Worm (Caenorhabditis elegans): ENCODE data around the gene K12H6.8.
A peak's percentile ranks its signal among the peaks of the same experiment; 100 is the strongest.

The K12H6.8 gene

ce11 chrII:2832098-2832497 is 4.4 kb downstream of the K12H6.8 start:
- TF ChIP-seq lsy-2 (tag; optimal IDR thresholded peaks at IDR 0.05) (peak in 1 of 2 experiments; percentile 38), php-3 (GFP tag; IDR thresholded peaks at IDR 0.05) (no peak), snpc-4 (tag; optimal IDR thresholded peaks at IDR 0.05) (no peak), hlh-11 (tag; optimal IDR thresholded peaks at IDR 0.05) (peak; percentile 9), Y5F2A.4 (GFP tag; optimal IDR thresholded peaks at IDR 0.05) (no peak), dmd-6 (GFP tag; IDR thresholded peaks at IDR 0.05) (peak; percentile 22; the same call in 1 of the 2 replicates), ztf-11 (tag; optimal IDR thresholded peaks at IDR 0.05) (no peak), arid-1 (GFP tag; conservative IDR thresholded peaks at IDR 0.05) (no peak), mxl-3 (GFP tag; optimal IDR thresholded peaks at IDR 0.05) (no peak), nhr-6 (tag; optimal IDR thresholded peaks at IDR 0.05) (peak; percentile 25), pha-4 (GFP tag; IDR thresholded peaks at IDR 0.05) (no peak), pha-4 (tag; optimal IDR thresholded peaks at IDR 0.05) (peak; percentile 50), daf-16 (GFP tag; optimal IDR thresholded peaks at IDR 0.05) (peak in 1 of 2 experiments; percentile 11), daf-16 (tag; optimal IDR thresholded peaks at IDR 0.05) (peak; percentile 40), ztf-7 (tag; optimal IDR thresholded peaks at IDR 0.05) (no peak), nhr-28 (tag; optimal IDR thresholded peaks at IDR 0.05) (peak; percentile 53), aha-1 (tag) (peak; percentile 36)

- TF ChIP-seq lin-13 (GFP tag; optimal IDR thresholded peaks at IDR 0.05), result no peak
- no peak for TF ChIP-seq nhr-76 (tag; optimal IDR thresholded peaks at IDR 0.05)
- no peak for TF ChIP-seq lin-29 (GFP tag; IDR thresholded peaks at IDR 0.05)
- TF ChIP-seq nhr-10 (tag; optimal IDR thresholded peaks at IDR 0.05), result no peak
- TF ChIP-seq dve-1 (tag; optimal IDR thresholded peaks at IDR 0.05; ENCODE audit: insufficient read depth), result no peak
- TF ChIP-seq php-3 (GFP tag; IDR thresholded peaks at IDR 0.05), result 0 out of 2 replicates have a peak, but pooled peaks have one; percentile 11
- no peak for TF ChIP-seq ctbp-1 (GFP tag; IDR thresholded peaks at IDR 0.05)
- TF ChIP-seq ztf-7 (tag; optimal IDR thresholded peaks at IDR 0.05), result no peak
- TF ChIP-seq hlh-30 (tag; optimal IDR thresholded peaks at IDR 0.05; ENCODE audit: insufficient read depth), result peak; percentile 55
- no peak for TF ChIP-seq unc-62 (GFP tag; optimal IDR thresholded peaks at IDR 0.05 in 1 of 2)
- no peak for TF ChIP-seq unc-62 (tag; optimal IDR thresholded peaks at IDR 0.05)
- no peak for TF ChIP-seq daf-16 (GFP tag; optimal IDR thresholded peaks at IDR 0.05)
- TF ChIP-seq daf-16 (tag; optimal IDR thresholded peaks at IDR 0.05), result peak; percentile 39
- no peak for TF ChIP-seq aly-2 (tag; optimal IDR thresholded peaks at IDR 0.05)
Observed at ce11 chrII:2832539-2832938, 4.8 kb downstream of the K12H6.8 start.

- TF ChIP-seq R02D3.7 (tag; optimal IDR thresholded peaks at IDR 0.05), result no peak
- TF ChIP-seq hlh-11 (tag; optimal IDR thresholded peaks at IDR 0.05), result peak; percentile 81
- no peak for TF ChIP-seq F49E8.2 (tag; optimal IDR thresholded peaks at IDR 0.05; ENCODE audit: borderline replicate concordance)
- TF ChIP-seq hlh-30 (tag; optimal IDR thresholded peaks at IDR 0.05; ENCODE audit: insufficient read depth), result no peak
- no peak for TF ChIP-seq egl-27 (tag; optimal IDR thresholded peaks at IDR 0.05)
- TF ChIP-seq F26F4.8 (GFP tag; conservative IDR thresholded peaks at IDR 0.05), result no peak
- no peak for TF ChIP-seq tag-97 (GFP tag; IDR thresholded peaks at IDR 0.05)
- TF ChIP-seq snpc-1.2 (GFP tag; IDR thresholded peaks at IDR 0.05), result no peak
- TF ChIP-seq cey-2 (tag; optimal IDR thresholded peaks at IDR 0.05; ENCODE audit: borderline replicate concordance, insufficient read depth), result no peak
- no peak for TF ChIP-seq madf-9 (GFP tag; conservative IDR thresholded peaks at IDR 0.05)
- TF ChIP-seq dmd-6 (GFP tag; IDR thresholded peaks at IDR 0.05), result peak; percentile 44
- TF ChIP-seq lin-38 (GFP tag; IDR thresholded peaks at IDR 0.05), result no peak
- peak; percentile 44 for TF ChIP-seq nhr-11 (tag; optimal IDR thresholded peaks at IDR 0.05)
- TF ChIP-seq nhr-28 (tag; optimal IDR thresholded peaks at IDR 0.05), result peak; percentile 76
- no peak for TF ChIP-seq ceh-20 (GFP tag; IDR thresholded peaks at IDR 0.05)
- TF ChIP-seq ceh-82 (tag; optimal IDR thresholded peaks at IDR 0.05), result no peak
- TF ChIP-seq lin-13 (GFP tag; optimal IDR thresholded peaks at IDR 0.05), result no peak
- TF ChIP-seq lsy-2 (tag; optimal IDR thresholded peaks at IDR 0.05), result no peak
- no peak for TF ChIP-seq F37D6.2 (tag; optimal IDR thresholded peaks at IDR 0.05)
- TF ChIP-seq lin-29 (GFP tag; IDR thresholded peaks at IDR 0.05), result no peak
- no peak for TF ChIP-seq nhr-111 (GFP tag; optimal IDR thresholded peaks at IDR 0.05)
- no peak for TF ChIP-seq ceh-62 (tag; optimal IDR thresholded peaks at IDR 0.05)
- peak; percentile 7 for TF ChIP-seq pqm-1 (tag; optimal IDR thresholded peaks at IDR 0.05)
- TF ChIP-seq nhr-25 (tag; optimal IDR thresholded peaks at IDR 0.05; ENCODE audit: borderline replicate concordance, insufficient read depth), result no peak
- TF ChIP-seq mes-2 (tag; optimal IDR thresholded peaks at IDR 0.05; ENCODE audit: poor library complexity, severe bottlenecking), result peak; percentile 38
- TF ChIP-seq nhr-48 (tag; optimal IDR thresholded peaks at IDR 0.05), result no peak
- TF ChIP-seq ama-1 (optimal IDR thresholded peaks at IDR 0.05), result no peak
- TF ChIP-seq spr-3 (GFP tag; optimal IDR thresholded peaks at IDR 0.05), result no peak
Observed at ce11 chrII:2834105-2834504, 6.4 kb downstream of the K12H6.8 start.

Data from whole organism, L4 larva.